Fruit fly (Drosophila melanogaster) whole organism, embryonic: ENCODE data around the gene CG14893.

Source experiments
- Awh ChIP-seq: fragments of 200-800 bp; sonication (Bioruptor generic); IDR thresholded peaks from 2 replicates; pipeline ENCODE4, ENCODE4 v1.3.6; 2022; ENCODE audit warnings: missing biosample characterization, missing genetic modification characterization
- BtbVII ChIP-seq: fragments of 200-800 bp; sonication (Bioruptor generic); optimal IDR thresholded peaks from 3 replicates; lab custom pipeline; 2017; ENCODE audit warnings: missing biosample characterization, mild to moderate bottlenecking, missing genetic modification characterization
- CG13287 ChIP-seq: fragments of 200-800 bp; sonication (Bioruptor generic); IDR thresholded peaks from 2 replicates; pipeline ENCODE4 v1.3.6; 2022; ENCODE audit warnings: missing biosample characterization, missing genetic modification characterization; ENCODE audit not compliant: partially characterized antibody
- CG15514 ChIP-seq: fragments of 200-800 bp; sonication (Bioruptor generic); optimal IDR thresholded peaks from 3 replicates; lab custom pipeline; 2017; ENCODE audit warnings: missing biosample characterization, missing genetic modification characterization, mild to moderate bottlenecking, moderate library complexity, missing genetic modification reagents
- CG16813 ChIP-seq: fragments of 200-800 bp; sonication (Bioruptor generic); IDR thresholded peaks from 3 replicates; pipeline ENCODE4 v1.3.6; 2022; ENCODE audit warnings: missing biosample characterization, missing genetic modification characterization; ENCODE audit not compliant: partially characterized antibody
- CG16815 ChIP-seq: fragments of 200-800 bp; sonication (Bioruptor generic); optimal IDR thresholded peaks from 3 replicates; lab custom pipeline; 2017; ENCODE audit warnings: missing biosample characterization, mild to moderate bottlenecking, missing genetic modification characterization
- CG17359 ChIP-seq: fragments of 200-800 bp; sonication (Bioruptor generic); optimal IDR thresholded peaks from 3 replicates; lab custom pipeline; 2018; ENCODE audit warnings: missing biosample characterization, mild to moderate bottlenecking, missing genetic modification characterization, moderate library complexity
- CG17361 ChIP-seq: fragments of 200-800 bp; sonication (Bioruptor generic); IDR thresholded peaks from 3 replicates; pipeline ENCODE4 v1.3.6; 2022; ENCODE audit warnings: missing biosample characterization, missing genetic modification characterization
- CG17568 ChIP-seq: fragments of 200-800 bp; sonication (Bioruptor generic); optimal IDR thresholded peaks from 2 replicates; lab custom pipeline; 2018; ENCODE audit warnings: missing biosample characterization, mild to moderate bottlenecking, missing genetic modification characterization, moderate library complexity
- CG17912 ChIP-seq: fragments of 200-800 bp; sonication (Bioruptor generic); optimal IDR thresholded peaks from 2 replicates; lab custom pipeline; 2018; ENCODE audit warnings: missing biosample characterization, mild to moderate bottlenecking, missing genetic modification characterization
- CG2116 ChIP-seq: fragments of 200-800 bp; sonication (Bioruptor generic); optimal IDR thresholded peaks from 3 replicates; lab custom pipeline; 2018; ENCODE audit warnings: missing biosample characterization, mild to moderate bottlenecking, missing genetic modification characterization
- CG2199 ChIP-seq: fragments of 200-800 bp; sonication (Bioruptor generic); IDR thresholded peaks from 3 replicates; pipeline ENCODE4 v1.3.6; 2022; ENCODE audit warnings: missing biosample characterization, missing genetic modification characterization
- CG30020 ChIP-seq: fragments of 200-800 bp; optimal IDR thresholded peaks from 2 replicates; lab custom pipeline; 2019; ENCODE audit warnings: missing biosample characterization, mild to moderate bottlenecking, missing genetic modification characterization, moderate library complexity
- CG31224 ChIP-seq: fragments of 200-800 bp; sonication (Bioruptor generic); IDR thresholded peaks from 2 replicates; pipeline ENCODE4 v1.3.6; 2022; ENCODE audit warnings: missing biosample characterization, missing genetic modification characterization
- CG34224 ChIP-seq: fragments of 200-800 bp; sonication (Bioruptor generic); IDR thresholded peaks from 3 replicates; pipeline ENCODE4 v1.3.6; 2022; ENCODE audit warnings: missing biosample characterization, missing genetic modification characterization; ENCODE audit not compliant: partially characterized antibody
- CG34422 ChIP-seq: fragments of 200-800 bp; sonication (Bioruptor generic); IDR thresholded peaks from 3 replicates; pipeline ENCODE4 v1.3.6; 2022; ENCODE audit warnings: missing biosample characterization, missing genetic modification characterization
- CG42726 ChIP-seq: fragments of 200-800 bp; sonication (Bioruptor generic); IDR thresholded peaks from 2 replicates; pipeline ENCODE4 v1.3.6; 2022; ENCODE audit warnings: missing biosample characterization, missing genetic modification characterization; ENCODE audit not compliant: partially characterized antibody
- CG4424 ChIP-seq: fragments of 200-800 bp; sonication (Bioruptor generic); optimal IDR thresholded peaks from 3 replicates; lab custom pipeline; 2016; ENCODE audit warnings: missing biosample characterization, missing genetic modification characterization
- CG4820 ChIP-seq: fragments of 200-800 bp; sonication (Bioruptor generic); optimal IDR thresholded peaks from 3 replicates; lab custom pipeline; 2016; ENCODE audit warnings: missing biosample characterization, missing genetic modification characterization
- CG7357 ChIP-seq: fragments of 200-800 bp; sonication (Bioruptor generic); IDR thresholded peaks from 3 replicates; pipeline ENCODE4 v1.3.6; 2022; ENCODE audit warnings: missing biosample characterization, missing genetic modification characterization
- CG7786 ChIP-seq: fragments of 200-800 bp; sonication (Bioruptor generic); optimal IDR thresholded peaks from 2 replicates; lab custom pipeline; 2016; ENCODE audit warnings: missing biosample characterization, missing genetic modification characterization
- CG9817 ChIP-seq: fragments of 200-800 bp; sonication (Bioruptor generic); optimal IDR thresholded peaks from 2 replicates; lab custom pipeline; 2018; ENCODE audit warnings: missing biosample characterization, mild to moderate bottlenecking, missing genetic modification characterization, moderate library complexity
- CTCF ChIP-seq: fragments of 200-800 bp; sonication (Bioruptor generic); optimal IDR thresholded peaks from 2 replicates; lab custom pipeline; 2017; ENCODE audit warnings: missing biosample characterization, mild to moderate bottlenecking, missing genetic modification characterization, moderate library complexity
- D19A ChIP-seq: fragments of 200-800 bp; optimal IDR thresholded peaks from 3 replicates; lab custom pipeline; 2019; ENCODE audit warnings: missing biosample characterization, mild to moderate bottlenecking, missing genetic modification characterization, moderate library complexity
- Fer1 ChIP-seq: fragments of 200-800 bp; sonication (Bioruptor generic); optimal IDR thresholded peaks from 2 replicates; lab custom pipeline; 2017; ENCODE audit warnings: missing biosample characterization, mild to moderate bottlenecking, missing genetic modification characterization
- Fer3 ChIP-seq: fragments of 200-800 bp; sonication (Bioruptor generic); optimal IDR thresholded peaks from 2 replicates; lab custom pipeline; 2018; ENCODE audit warnings: missing biosample characterization, mild to moderate bottlenecking, missing genetic modification characterization, moderate library complexity
- HLH4C ChIP-seq: fragments of 200-800 bp; sonication (Bioruptor generic); IDR thresholded peaks from 3 replicates; pipeline ENCODE4 v1.3.6; 2022; ENCODE audit warnings: missing biosample characterization, missing genetic modification characterization; ENCODE audit not compliant: partially characterized antibody
- Mad ChIP-seq: fragments of 200-800 bp; sonication (Bioruptor generic); optimal IDR thresholded peaks from 2 replicates; lab custom pipeline; 2016; ENCODE audit warnings: missing biosample characterization, missing genetic modification characterization
- Pdp1 ChIP-seq, 2 experiments: fragments of 200-800 bp; sonication (Bioruptor generic); optimal IDR thresholded peaks; 3 replicates each; lab custom pipeline; 2016; ENCODE audit warnings: missing biosample characterization in 2 of 2, missing genetic modification characterization in 2 of 2, mild to moderate bottlenecking in 1 of 2, moderate library complexity in 1 of 2
- TFAM ChIP-seq: fragments of 200-800 bp; sonication (Bioruptor generic); optimal IDR thresholded peaks from 2 replicates; lab custom pipeline; 2017; ENCODE audit warnings: missing biosample characterization, missing genetic modification characterization, inconsistent platforms
- Usf ChIP-seq: fragments of 200-800 bp; sonication (Bioruptor generic); optimal IDR thresholded peaks from 2 replicates; lab custom pipeline; 2017; ENCODE audit warnings: missing genotype, missing biosample characterization, missing genetic modification characterization
- Xbp1 ChIP-seq: fragments of 200-800 bp; sonication (Bioruptor generic); optimal IDR thresholded peaks from 3 replicates; lab custom pipeline; 2016; ENCODE audit warnings: missing biosample characterization, mild to moderate bottlenecking, missing genetic modification characterization
- YL-1 ChIP-seq: fragments of 200-800 bp; sonication (Bioruptor generic); optimal IDR thresholded peaks from 3 replicates; lab custom pipeline; 2017; ENCODE audit warnings: missing biosample characterization, mild to moderate bottlenecking, missing genetic modification characterization
- bbx ChIP-seq: fragments of 200-800 bp; sonication (Bioruptor generic); IDR thresholded peaks from 2 replicates; pipeline ENCODE4 v1.3.6; 2022; ENCODE audit warnings: missing biosample characterization, missing genetic modification characterization; ENCODE audit not compliant: partially characterized antibody
- bowl ChIP-seq: fragments of 200-800 bp; sonication (Bioruptor generic); IDR thresholded peaks from 2 replicates; pipeline ENCODE4 v1.3.6; 2022; ENCODE audit warnings: missing biosample characterization, missing genetic modification characterization
- chm ChIP-seq: fragments of 200-800 bp; sonication (Bioruptor generic); IDR thresholded peaks from 2 replicates; pipeline ENCODE4 v1.3.6; 2022; ENCODE audit warnings: missing biosample characterization, missing genetic modification characterization
- croc ChIP-seq: fragments of 200-800 bp; sonication (Bioruptor generic); conservative IDR thresholded peaks from 3 replicates; pipeline ENCODE4 v1.3.6; 2022; ENCODE audit warnings: missing biosample characterization, missing genetic modification characterization
- dimm ChIP-seq: fragments of 200-800 bp; sonication (Bioruptor generic); IDR thresholded peaks from 2 replicates; pipeline ENCODE4 v1.3.6; 2022; ENCODE audit warnings: missing biosample characterization, missing genetic modification characterization
- eve ChIP-seq, 2 experiments: fragments of >200 bp; optimal IDR thresholded peaks; 2 replicates each; lab custom pipeline; 2017; ENCODE audit warnings: missing biosample characterization in 2 of 2, missing genetic modification characterization in 2 of 2
- fu2 ChIP-seq: fragments of 200-800 bp; sonication (Bioruptor generic); optimal IDR thresholded peaks from 2 replicates; lab custom pipeline; 2016; ENCODE audit warnings: missing biosample characterization, missing genetic modification characterization
- gcm ChIP-seq: fragments of 200-800 bp; sonication (Bioruptor generic); optimal IDR thresholded peaks from 2 replicates; lab custom pipeline; 2019; ENCODE audit warnings: missing biosample characterization, mild to moderate bottlenecking, missing genetic modification characterization, moderate library complexity
- hbn ChIP-seq: fragments of 200-800 bp; sonication (Bioruptor generic); IDR thresholded peaks from 2 replicates; pipeline ENCODE4 v1.3.6; 2022; ENCODE audit warnings: missing biosample characterization, missing genetic modification characterization; ENCODE audit not compliant: partially characterized antibody
- odd ChIP-seq: fragments of 200-800 bp; sonication (Bioruptor generic); optimal IDR thresholded peaks from 2 replicates; lab custom pipeline; 2017; ENCODE audit warnings: missing biosample characterization, mild to moderate bottlenecking, missing genetic modification characterization
- pzg ChIP-seq: fragments of 200-800 bp; sonication (Bioruptor generic); optimal IDR thresholded peaks from 3 replicates; lab custom pipeline; 2018; ENCODE audit warnings: missing biosample characterization, mild to moderate bottlenecking, missing genetic modification characterization, moderate library complexity
- seq ChIP-seq: fragments of 200-800 bp; sonication (Bioruptor generic); IDR thresholded peaks from 2 replicates; pipeline ENCODE4 v1.3.6; 2022; ENCODE audit warnings: missing biosample characterization, missing genetic modification characterization
- tap ChIP-seq: fragments of 200-800 bp; optimal IDR thresholded peaks from 3 replicates; lab custom pipeline; 2019; ENCODE audit warnings: missing biosample characterization, mild to moderate bottlenecking, missing genetic modification characterization, moderate library complexity
- tna ChIP-seq: fragments of 200-800 bp; sonication (Bioruptor generic); IDR thresholded peaks from 2 replicates; pipeline ENCODE4 v1.3.6; 2022; ENCODE audit warnings: missing biosample characterization, missing genetic modification characterization; ENCODE audit not compliant: partially characterized antibody
- tup ChIP-seq: fragments of 200-800 bp; sonication (Bioruptor generic); optimal IDR thresholded peaks from 2 replicates; lab custom pipeline; 2016; ENCODE audit warnings: missing biosample characterization, mild to moderate bottlenecking, missing genetic modification characterization, moderate library complexity
- twi ChIP-seq: fragments of 200-800 bp; optimal IDR thresholded peaks from 2 replicates; lab custom pipeline; 2019; ENCODE audit warnings: missing biosample characterization, mild to moderate bottlenecking, missing genetic modification characterization, moderate library complexity
- wek ChIP-seq: fragments of 200-800 bp; sonication (Bioruptor generic); optimal IDR thresholded peaks from 3 replicates; lab custom pipeline; 2018; ENCODE audit warnings: missing biosample characterization, mild to moderate bottlenecking, missing genetic modification characterization, moderate library complexity
- z ChIP-seq: fragments of 200-800 bp; sonication (Bioruptor generic); IDR thresholded peaks from 3 replicates; pipeline ENCODE4 v1.3.6; 2022; ENCODE audit warnings: missing biosample characterization, missing genetic modification characterization

Gene CG14893

DNA sequence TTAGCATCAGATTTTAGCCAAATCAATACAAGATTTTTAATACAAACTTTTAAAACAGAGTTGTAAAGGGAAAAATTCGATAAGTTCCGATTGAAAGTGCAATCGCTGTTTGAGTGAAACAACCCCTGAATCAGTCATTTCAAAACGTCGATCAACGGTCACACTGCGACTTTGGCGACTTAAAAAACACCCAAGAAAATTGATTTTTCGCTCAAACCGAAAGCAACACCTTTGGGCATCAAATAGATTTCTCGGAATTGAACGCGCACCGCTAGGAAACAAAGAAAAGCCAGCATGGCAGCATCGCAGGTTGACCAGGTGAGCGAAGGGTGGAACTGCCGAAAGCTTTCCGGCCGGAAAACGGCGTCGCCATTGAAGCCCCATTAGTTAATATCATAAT lies 23.0 kb downstream of the CG14893 start, which contains the start of gene Arl6IP1 (continued):
- TF ChIP-seq CG17359 (no peak), CG42726 (peak; percentile 52; the same call in 1 of the 2 replicates), BtbVII (GFP tag; lab: Kevin White, UChicago) (no peak), croc (GFP tag; lab: Robert Waterston, UW) (no peak), Usf (GFP tag; lab: Kevin White, UChicago) (no peak), z (GFP tag; lab: Robert Waterston, UW) (peak; percentile 80), CG13287 (GFP tag; lab: Robert Waterston, UW) (peak; percentile 73), TFAM (GFP tag; lab: Kevin White, UChicago) (no peak), bbx (GFP tag; lab: Robert Waterston, UW) (peak; percentile 67), odd (GFP tag; lab: Kevin White, UChicago) (no peak), dimm (no peak), D19A (tag; lab: Kevin White, UChicago) (no peak), tup (GFP tag; lab: Kevin White, UChicago) (no peak), CTCF (GFP tag; lab: Kevin White, UChicago) (no peak), CG16815 (GFP tag; lab: Kevin White, UChicago) (no peak), wek (no peak), Mad (no peak), Fer3 (tag; lab: Kevin White, UChicago) (no peak), HLH4C (GFP tag; lab: Robert Waterston, UW) (peak; percentile 57), gcm (no peak), Awh (GFP tag; lab: Robert Waterston, UW) (no peak), hbn (GFP tag; lab: Robert Waterston, UW) (peak; percentile 33), bowl (GFP tag; lab: Robert Waterston, UW) (no peak), YL-1 (GFP tag; lab: Kevin White, UChicago) (peak; percentile 56), fu2 (GFP tag; lab: Kevin White, UChicago) (no peak), pzg (peak; percentile 84), Fer1 (no peak), CG2116 (GFP tag; lab: Kevin White, UChicago) (peak; percentile 99), chm (GFP tag; lab: Robert Waterston, UW) (no peak), tap (tag; lab: Kevin White, UChicago) (no peak), Xbp1 (GFP tag; lab: Kevin White, UChicago) (no peak), CG34422 (no peak), CG9817 (no peak), tna (GFP tag; lab: Robert Waterston, UW) (peak; percentile 50), CG17912 (no peak), CG30020 (tag; lab: Kevin White, UChicago) (peak; percentile 30), CG2199 (GFP tag; lab: Robert Waterston, UW) (no peak), CG4820 (GFP tag; lab: Kevin White, UChicago) (no peak), CG4424 (GFP tag; lab: Kevin White, UChicago) (no peak), eve (GFP tag; optimal IDR thresholded peaks at IDR 0.05; lab: Kevin White, UChicago) (no peak), CG16813 (peak; percentile 19; the same call in 1 of the 3 replicates), CG34224 (GFP tag; lab: Robert Waterston, UW) (peak; percentile 66; the same call in 2 of the 3 replicates), seq (GFP tag; lab: Robert Waterston, UW) (peak; percentile 30; the same call in 1 of the 2 replicates), CG7786 (no peak), CG7357 (GFP tag; lab: Robert Waterston, UW) (no peak), CG17568 (GFP tag; lab: Kevin White, UChicago) (no peak), CG17361 (GFP tag; lab: Robert Waterston, UW) (no peak), CG31224 (GFP tag; lab: Robert Waterston, UW) (no peak), Pdp1 (GFP tag; optimal IDR thresholded peaks at IDR 0.05; lab: Kevin White, UChicago) (no peak), twi (no peak), CG15514 (peak; percentile 58)
